Fruit fly (Drosophila melanogaster) ovary, adult (tissue): ENCODE measurements around the gene yellow-e3.

ENCODE experiments used
- CG17801 ChIP-seq: fragments of 200-800 bp; optimal IDR thresholded peaks from 2 replicates; lab custom pipeline; 2019; ENCODE audit warnings: missing biosample characterization, mild to moderate bottlenecking, missing genetic modification characterization, moderate library complexity; ENCODE audit not compliant: partially characterized antibody

yellow-e3 gene

dm6 chr3R:13381744-13382435 lies 22.8 kb downstream of the yellow-e3 start, which contains the start of the genes mRpS21 and Droj2:
Gene mRpS21, minus strand, starts transcription at chr3R:13381809.
Gene Droj2, plus strand, starts transcription at chr3R:13382106.
- peak; percentile 27 for TF ChIP-seq CG17801 (GFP tag; lab: Kevin White, UChicago)

dm6 chr3R:13379675-13380074 lies 25.0 kb downstream of the yellow-e3 start, which contains the start of the genes CG9813 and CG8870:
Gene CG9813, minus strand, starts transcription at chr3R:13379775.
Gene CG8870, plus strand, starts transcription at chr3R:13379842.
- no peak for TF ChIP-seq CG17801 (GFP tag; lab: Kevin White, UChicago)

dm6 chr3R:13374913-13375312 lies 29.8 kb downstream of the yellow-e3 start:
- no peak for TF ChIP-seq CG17801 (GFP tag; lab: Kevin White, UChicago)

- TF ChIP-seq CG17801 (GFP tag; lab: Kevin White, UChicago): no peak
Observed at dm6 chr3R:13371840-13372680, 32.6 kb downstream of the yellow-e3 start, which contains the start of the genes Lip3 and CG34309. Gene Lip3, minus strand, starts transcription at chr3R:13371904. Gene CG34309, plus strand, starts transcription at chr3R:13372630.

dm6 chr3R:13369348-13369747 lies 35.3 kb downstream of the yellow-e3 start, which contains the start of gene CheA87a:
Gene CheA87a, plus strand, starts transcription at chr3R:13369648.
- no peak for TF ChIP-seq CG17801 (GFP tag; lab: Kevin White, UChicago)

dm6 chr3R:13366561-13367518 lies 37.8 kb downstream of the yellow-e3 start, which contains the start of gene Elp6:
Gene Elp6, minus strand, starts transcription at chr3R:13366910.
- TF ChIP-seq CG17801 (GFP tag; lab: Kevin White, UChicago): peak; percentile 36

dm6 chr3R:13365665-13366414 lies 38.8 kb downstream of the yellow-e3 start:
- no peak for TF ChIP-seq CG17801 (GFP tag; lab: Kevin White, UChicago)

- peak; percentile 95 for TF ChIP-seq CG17801 (GFP tag; lab: Kevin White, UChicago)
Observed at dm6 chr3R:13364175-13365174, 40.2 kb downstream of the yellow-e3 start, which contains the start of gene Dic1. Gene Dic1, plus strand, starts transcription at chr3R:13364938.

- TF ChIP-seq CG17801 (GFP tag; lab: Kevin White, UChicago): no peak
Observed at dm6 chr3R:13363347-13363994, 41.2 kb downstream of the yellow-e3 start.

dm6 chr3R:13360108-13360507 lies 44.6 kb downstream of the yellow-e3 start:
- no peak for TF ChIP-seq CG17801 (GFP tag; lab: Kevin White, UChicago)

- TF ChIP-seq CG17801 (GFP tag; lab: Kevin White, UChicago): no peak
Observed at dm6 chr3R:13356960-13357359, 47.7 kb downstream of the yellow-e3 start.
